Worm (Caenorhabditis elegans) whole organism, L4 larva: ENCODE data around the gene R09D1.12.
A peak's percentile ranks its signal among the peaks of the same experiment; 100 is the strongest.

Experiments
- T20F7.1 ChIP-seq: fragments of 200-800 bp; sonication (Bioruptor generic); optimal IDR thresholded peaks from 2 replicates; lab custom pipeline; 2018; ENCODE audit warnings: mild to moderate bottlenecking, missing genetic modification characterization, missing compliant biosample characterization
- T26A8.4 ChIP-seq: fragments of 200-800 bp; sonication (Bioruptor generic); IDR thresholded peaks from 2 replicates; pipeline ENCODE4 v1.3.6; 2022; ENCODE audit warnings: missing genetic modification characterization, missing compliant biosample characterization
- Y105C5A.15 ChIP-seq: fragments of 200-800 bp; sonication (Bioruptor generic); IDR thresholded peaks from 2 replicates; pipeline ENCODE4 v1.3.6; 2022; ENCODE audit warnings: missing genetic modification characterization, missing compliant biosample characterization
- ZK546.5 ChIP-seq, 2 experiments: sonication (generic microtip); optimal IDR thresholded peaks; 2 replicates each; lab custom pipeline; 2017; ENCODE audit warnings: missing biosample characterization in 2 of 2, missing genetic modification characterization in 2 of 2
- ama-1 ChIP-seq: fragments of 150-350 bp; optimal IDR thresholded peaks from 2 replicates; lab custom pipeline; 2014; ENCODE audit warnings: inconsistent platforms, mixed read lengths
- ceh-28 ChIP-seq: fragments of 150-350 bp; optimal IDR thresholded peaks from 2 replicates; lab custom pipeline; 2014; ENCODE audit warnings: missing biosample characterization, missing genetic modification reagents, missing genetic modification characterization
- ceh-32 ChIP-seq: sonication (generic microtip); optimal IDR thresholded peaks from 2 replicates; lab custom pipeline; 2016; ENCODE audit warnings: mild to moderate bottlenecking, missing genetic modification characterization, missing compliant biosample characterization; ENCODE audit not compliant: poor library complexity
- cey-2 ChIP-seq: sonication (generic microtip); optimal IDR thresholded peaks from 3 replicates; lab custom pipeline; 2017; ENCODE audit warnings: missing genetic modification characterization, mild to moderate bottlenecking, missing compliant biosample characterization, antibody characterized with exemption, borderline replicate concordance; ENCODE audit not compliant: insufficient read depth
- daf-16 ChIP-seq, 3 experiments: sonication (generic microtip); optimal IDR thresholded peaks; 2 replicates each; lab custom pipeline; 2016 to 2017; ENCODE audit warnings: missing genetic modification characterization in 3 of 3, missing genetic modification reagents in 3 of 3, mild to moderate bottlenecking in 2 of 3, missing compliant biosample characterization in 2 of 3, missing biosample characterization in 1 of 3, moderate library complexity in 1 of 3
- dmd-6 ChIP-seq: fragments of 200-800 bp; sonication (Bioruptor generic); IDR thresholded peaks from 2 replicates; pipeline ENCODE4 v1.3.6; 2022; ENCODE audit warnings: missing genetic modification reagents, missing genetic modification characterization, missing compliant biosample characterization
- dmd-8 ChIP-seq: fragments of 200-800 bp; sonication (Bioruptor generic); IDR thresholded peaks from 2 replicates; pipeline ENCODE4 v1.3.6; 2022; ENCODE audit warnings: missing genetic modification characterization, missing compliant biosample characterization
- dmd-9 ChIP-seq: fragments of 200-800 bp; sonication (Bioruptor generic); IDR thresholded peaks from 2 replicates; pipeline ENCODE4 v1.3.6; 2022; ENCODE audit warnings: missing genetic modification reagents, missing genetic modification characterization, missing compliant biosample characterization
- dve-1 ChIP-seq: sonication (generic microtip); optimal IDR thresholded peaks from 2 replicates; lab custom pipeline; 2017; ENCODE audit warnings: antibody characterized with exemption, mild to moderate bottlenecking, missing genetic modification characterization, missing compliant biosample characterization; ENCODE audit not compliant: insufficient read depth
- gei-8 ChIP-seq: fragments of 200-800 bp; sonication (Bioruptor generic); optimal IDR thresholded peaks from 2 replicates; lab custom pipeline; 2018; ENCODE audit warnings: mild to moderate bottlenecking, missing genetic modification characterization, missing compliant biosample characterization
- jun-1 ChIP-seq: fragments of 150-350 bp; optimal IDR thresholded peaks from 2 replicates; lab custom pipeline; 2014; ENCODE audit warnings: missing biosample characterization, missing genetic modification reagents, missing genetic modification characterization
- lim-7 ChIP-seq: fragments of 200-800 bp; sonication (Bioruptor generic); IDR thresholded peaks from 2 replicates; pipeline ENCODE4 v1.3.6; 2022; ENCODE audit warnings: missing genetic modification characterization, missing compliant biosample characterization
- lin-1 ChIP-seq: fragments of 200-800 bp; sonication (Bioruptor generic); IDR thresholded peaks from 2 replicates; pipeline ENCODE4 v1.3.6; 2022; ENCODE audit warnings: missing genetic modification reagents, missing genetic modification characterization, missing compliant biosample characterization
- lin-38 ChIP-seq: fragments of 200-800 bp; sonication (Bioruptor generic); IDR thresholded peaks from 2 replicates; pipeline ENCODE4 v1.3.6; 2022; ENCODE audit warnings: missing genetic modification reagents, missing genetic modification characterization, missing compliant biosample characterization
- lir-3 ChIP-seq: sonication (generic microtip); optimal IDR thresholded peaks from 2 replicates; lab custom pipeline; 2016; ENCODE audit warnings: mild to moderate bottlenecking, missing genetic modification characterization, missing compliant biosample characterization
- lsy-2 ChIP-seq, 2 experiments: fragments of 150-350 bp in 1 of 2; sonication (generic microtip) in 1 of 2; optimal IDR thresholded peaks; 2 replicates each; lab custom pipeline; 2014 to 2017; ENCODE audit warnings: missing biosample characterization in 2 of 2, missing genetic modification characterization in 2 of 2
- madf-5 ChIP-seq, 2 experiments: fragments of 200-800 bp; sonication (Bioruptor generic); IDR thresholded peaks; 2 replicates each; pipeline ENCODE4 v1.3.6; 2022; ENCODE audit warnings: missing compliant biosample characterization in 2 of 2, missing genetic modification characterization in 2 of 2
- mdt-29 ChIP-seq: fragments of 200-800 bp; sonication (Bioruptor generic); IDR thresholded peaks from 2 replicates; pipeline ENCODE4 v1.3.6; 2022; ENCODE audit warnings: missing genetic modification reagents, missing genetic modification characterization, missing compliant biosample characterization
- nhr-10 ChIP-seq: fragments of 150-350 bp; optimal IDR thresholded peaks from 2 replicates; lab custom pipeline; 2014; ENCODE audit warnings: missing biosample characterization, missing genetic modification characterization
- nhr-111 ChIP-seq: fragments of 200-800 bp; sonication (Bioruptor generic); optimal IDR thresholded peaks from 2 replicates; lab custom pipeline; 2018; ENCODE audit warnings: mild to moderate bottlenecking, missing genetic modification characterization, missing compliant biosample characterization
- nhr-25 ChIP-seq: sonication (generic microtip); optimal IDR thresholded peaks from 2 replicates; lab custom pipeline; 2017; ENCODE audit warnings: missing genetic modification characterization, mild to moderate bottlenecking, missing compliant biosample characterization, antibody characterized with exemption, moderate library complexity, borderline replicate concordance; ENCODE audit not compliant: insufficient read depth
- nhr-28 ChIP-seq: fragments of 150-350 bp; optimal IDR thresholded peaks from 2 replicates; lab custom pipeline; 2014; ENCODE audit warnings: missing biosample characterization, missing genetic modification characterization
- nhr-42 ChIP-seq: fragments of 200-800 bp; sonication (Bioruptor generic); IDR thresholded peaks from 2 replicates; pipeline ENCODE4 v1.3.6; 2022; ENCODE audit warnings: missing genetic modification characterization, missing compliant biosample characterization
- nhr-6 ChIP-seq: fragments of 150-350 bp; optimal IDR thresholded peaks from 2 replicates; lab custom pipeline; 2014; ENCODE audit warnings: missing biosample characterization, missing genetic modification characterization
- nhr-76 ChIP-seq: fragments of 150-350 bp; optimal IDR thresholded peaks from 2 replicates; lab custom pipeline; 2014; ENCODE audit warnings: missing biosample characterization, missing genetic modification characterization
- nhr-77 ChIP-seq: fragments of 150-350 bp; optimal IDR thresholded peaks from 2 replicates; lab custom pipeline; 2014; ENCODE audit warnings: missing biosample characterization, missing genetic modification characterization
- pqm-1 ChIP-seq: sonication (generic microtip); optimal IDR thresholded peaks from 2 replicates; lab custom pipeline; 2017; ENCODE audit warnings: missing biosample characterization, missing genetic modification characterization
- snpc-4 ChIP-seq: fragments of 150-350 bp; optimal IDR thresholded peaks from 2 replicates; lab custom pipeline; 2014; ENCODE audit warnings: missing biosample characterization, missing genetic modification characterization
- spr-3 ChIP-seq: fragments of 200-800 bp; sonication (Bioruptor generic); optimal IDR thresholded peaks from 2 replicates; lab custom pipeline; 2018; ENCODE audit warnings: mild to moderate bottlenecking, missing genetic modification characterization, missing compliant biosample characterization
- unc-130 ChIP-seq: sonication (generic microtip); optimal IDR thresholded peaks from 2 replicates; lab custom pipeline; 2016; ENCODE audit warnings: missing genetic modification reagents, missing genetic modification characterization, missing compliant biosample characterization
- unc-62 ChIP-seq, 3 experiments: fragments of 150-350 bp in 1 of 3; sonication (generic microtip); optimal IDR thresholded peaks in 2 of 3; peaks in 1 of 3; 1 replicate in 1 of 3; 2 replicates in 2 of 3; lab custom pipeline; 2014 to 2017; ENCODE audit warnings: missing biosample characterization in 3 of 3, missing genetic modification characterization in 3 of 3, missing genetic modification reagents in 3 of 3, missing genotype in 1 of 3
- zip-11 ChIP-seq: fragments of 200-800 bp; sonication (Bioruptor generic); IDR thresholded peaks from 2 replicates; pipeline ENCODE4 v1.3.6; 2022; ENCODE audit warnings: missing genetic modification characterization, missing compliant biosample characterization
- ztf-11 ChIP-seq: fragments of 150-350 bp; optimal IDR thresholded peaks from 2 replicates; lab custom pipeline; 2014; ENCODE audit warnings: missing biosample characterization, missing genetic modification characterization

R09D1.12 gene

DNA sequence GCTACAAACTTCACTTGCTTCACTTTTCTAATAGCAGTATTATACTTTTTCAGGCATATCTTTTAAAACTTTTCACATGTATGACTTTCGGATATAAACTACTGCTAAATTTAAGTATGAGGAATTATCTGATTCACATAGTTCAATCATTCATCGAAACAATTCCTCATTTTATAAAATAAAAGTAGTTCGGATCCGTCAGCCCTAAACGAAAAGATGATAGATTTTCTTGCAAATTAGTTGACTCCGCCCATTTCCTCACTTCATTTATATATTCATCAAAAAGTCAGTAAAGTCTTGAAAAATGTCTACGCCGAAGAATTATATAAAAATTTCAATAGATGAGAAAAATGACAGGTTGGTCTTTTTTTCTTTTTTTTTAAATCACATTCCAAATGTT, 25.5 kb upstream of the R09D1.12 start, which contains the start of gene chil-27:
Gene chil-27 (plus strand): TSS at position 301 of the 400 bp plus-strand sequence.
- TF ChIP-seq unc-130 (no peak), snpc-4 (no peak), lsy-2 (tag; optimal IDR thresholded peaks at IDR 0.05; lab: Kevin White, UChicago) (no peak), pqm-1 (no peak)
- TF ChIP-seq, all 104 proteins: peak for 0

DNA sequence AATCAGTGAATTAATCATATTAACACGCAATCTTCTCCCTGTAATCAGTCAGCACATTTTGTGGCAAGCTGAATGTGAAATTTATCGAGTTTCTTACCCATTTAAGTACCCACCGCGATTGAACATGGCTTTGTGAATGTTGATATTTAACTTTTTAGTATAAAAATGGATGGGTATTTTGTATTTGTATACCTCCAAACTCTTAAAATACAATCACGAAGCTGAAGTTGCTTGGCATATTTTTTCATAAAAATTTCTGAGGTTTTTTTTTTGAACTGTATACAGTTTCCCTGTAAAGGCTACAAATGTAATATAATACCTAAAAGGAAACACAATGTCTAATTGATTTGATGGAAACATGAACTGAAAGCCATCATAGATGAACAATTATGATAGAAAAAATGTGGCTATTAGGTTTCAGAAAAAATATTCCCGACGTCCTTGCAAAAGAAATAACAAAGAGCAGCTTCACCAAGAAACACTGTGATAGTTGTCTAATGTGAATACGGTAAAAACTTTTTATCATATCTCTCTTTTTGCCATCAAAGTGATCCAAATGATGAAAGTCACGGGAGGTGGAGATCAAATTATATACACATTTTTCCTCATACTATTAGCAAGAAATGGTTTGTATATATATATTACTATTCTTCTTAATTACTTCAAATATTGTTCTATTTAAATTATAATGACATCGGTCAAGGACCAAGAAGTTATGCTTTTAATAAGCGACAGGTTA, 22.5 kb upstream of the R09D1.12 start, which contains the start of the genes chil-25 and chil-26:
Gene chil-25 (minus strand): TSS at position 101 of the 739 bp plus-strand sequence.
Gene chil-26 (plus strand): TSS at position 689 of the 739 bp plus-strand sequence.
- no peak for TF ChIP-seq spr-3
- TF ChIP-seq lim-7, result no peak
- peak in 1 of 2 experiments; percentile 82 for TF ChIP-seq unc-62 (GFP tag; optimal IDR thresholded peaks at IDR 0.05 in 1 of 2; lab: Kevin White, UChicago)
- no peak for TF ChIP-seq unc-62 (tag; optimal IDR thresholded peaks at IDR 0.05; lab: Kevin White, UChicago)

DNA sequence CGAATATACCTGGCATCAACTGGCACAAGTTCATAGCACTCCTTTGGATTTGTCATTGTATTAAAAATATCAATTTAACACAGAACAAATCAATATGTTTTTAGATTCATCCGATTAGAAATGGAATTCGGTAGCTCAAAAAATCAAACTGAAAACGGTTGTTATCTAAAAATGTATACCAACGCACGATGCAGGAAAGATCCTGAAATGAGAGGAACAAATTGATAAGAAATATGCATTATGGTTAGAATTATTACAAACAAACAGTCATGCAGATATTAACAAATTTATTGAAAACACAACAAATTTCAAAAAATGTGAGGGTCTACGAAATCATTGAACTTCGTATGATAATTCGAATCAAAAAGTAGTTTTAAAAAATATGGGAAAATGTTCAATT, 18.0 kb upstream of the R09D1.12 start, which contains the start of gene T19H5.6:
Gene T19H5.6 (minus strand): TSS at position 195 of the 400 bp plus-strand sequence.
- no peak for TF ChIP-seq lir-3
- TF ChIP-seq pqm-1, result peak; percentile 88
- peak; percentile 40 for TF ChIP-seq nhr-28 (tag; lab: Kevin White, UChicago)
- no peak for TF ChIP-seq daf-16 (GFP tag; optimal IDR thresholded peaks at IDR 0.05; lab: Kevin White, UChicago)
- TF ChIP-seq daf-16 (tag; optimal IDR thresholded peaks at IDR 0.05; lab: Kevin White, UChicago), result peak; percentile 72

DNA sequence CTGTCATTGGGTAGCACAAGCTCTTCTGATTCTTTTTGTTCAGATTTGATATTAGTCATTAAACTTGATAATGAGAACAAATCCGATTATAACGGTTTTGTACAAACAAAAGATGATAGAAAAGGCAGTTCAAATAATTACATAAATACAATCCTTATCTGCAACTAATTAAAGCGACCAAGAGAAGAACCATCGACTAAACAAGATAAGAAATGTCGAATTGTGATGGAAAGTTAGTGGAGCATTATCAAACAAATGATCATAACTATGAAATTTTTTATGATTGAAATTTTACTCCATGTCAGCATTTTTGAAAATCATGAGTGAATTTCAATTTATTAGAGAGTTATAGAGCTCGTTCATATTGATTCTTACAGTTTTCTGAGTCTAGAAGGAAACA, 16.3 kb upstream of the R09D1.12 start, which contains the start of gene chil-23:
Gene chil-23 (minus strand): TSS at position 198 of the 400 bp plus-strand sequence.
- TF ChIP-seq zip-11 (GFP tag; lab: Robert Waterston, UW), result no peak
- no peak for TF ChIP-seq daf-16 (GFP tag; optimal IDR thresholded peaks at IDR 0.05; lab: Kevin White, UChicago)
- peak; percentile 70 for TF ChIP-seq daf-16 (tag; optimal IDR thresholded peaks at IDR 0.05; lab: Kevin White, UChicago)
- TF ChIP-seq T26A8.4 (GFP tag; lab: Robert Waterston, UW), result no peak
- TF ChIP-seq ceh-32 (tag; lab: Kevin White, UChicago), result no peak
- no peak for TF ChIP-seq ZK546.5 (tag; optimal IDR thresholded peaks at IDR 0.05; lab: Kevin White, UChicago)
- TF ChIP-seq ztf-11 (tag; lab: Kevin White, UChicago), result no peak
- TF ChIP-seq cey-2 (tag; lab: Kevin White, UChicago), result no peak
- TF ChIP-seq T20F7.1 (GFP tag; lab: Kevin White, UChicago), result peak; percentile 28
- TF ChIP-seq dmd-8 (GFP tag; lab: Robert Waterston, UW), result no peak
- TF ChIP-seq nhr-6 (tag; lab: Kevin White, UChicago), result no peak
- peak; percentile 89 for TF ChIP-seq dmd-6 (GFP tag; lab: Robert Waterston, UW)
- no peak for TF ChIP-seq nhr-42 (GFP tag; lab: Robert Waterston, UW)
- no peak for TF ChIP-seq nhr-111 (GFP tag; lab: Kevin White, UChicago)
- peak; percentile 87 for TF ChIP-seq nhr-77 (tag; lab: Kevin White, UChicago)
- TF ChIP-seq nhr-76 (tag; lab: Kevin White, UChicago), result no peak
- TF ChIP-seq nhr-28 (tag; lab: Kevin White, UChicago), result peak; percentile 88
- peak; percentile 99 for TF ChIP-seq pqm-1
- TF ChIP-seq dve-1 (tag; lab: Kevin White, UChicago), result peak; percentile 81
- no peak for TF ChIP-seq madf-5 (GFP tag; IDR thresholded peaks at IDR 0.05; lab: Robert Waterston, UW)
- 0 out of 2 replicates have a peak, but pooled peaks have one; percentile 44 for TF ChIP-seq lin-1 (GFP tag; lab: Robert Waterston, UW)
- TF ChIP-seq nhr-25 (tag; lab: Kevin White, UChicago), result no peak
- TF ChIP-seq dmd-9 (GFP tag; lab: Robert Waterston, UW), result no peak
- no peak for TF ChIP-seq ceh-28 (tag; lab: Kevin White, UChicago)
- no peak for TF ChIP-seq mdt-29
- TF ChIP-seq jun-1, result no peak
- no peak for TF ChIP-seq Y105C5A.15
- no peak for TF ChIP-seq gei-8 (GFP tag; lab: Kevin White, UChicago)
- no peak for TF ChIP-seq lin-38 (GFP tag; lab: Robert Waterston, UW)
- TF ChIP-seq unc-130, result no peak
- no peak for TF ChIP-seq nhr-10 (tag; lab: Kevin White, UChicago)
- no peak for TF ChIP-seq ama-1
